Fruit fly (Drosophila melanogaster) whole organism, prepupa: ENCODE measurements around the gene Fdh.
A peak's percentile ranks its signal among the peaks of the same experiment; 100 is the strongest.

Experiments used
- Blimp-1 ChIP-seq: fragments of 200-800 bp; sonication (Bioruptor generic); optimal IDR thresholded peaks from 3 replicates; lab custom pipeline; 2017; ENCODE audit warnings: missing biosample characterization, missing genetic modification characterization, mild to moderate bottlenecking, moderate library complexity, missing genetic modification reagents
- CG10631 ChIP-seq: fragments of 200-800 bp; sonication (Bioruptor generic); optimal IDR thresholded peaks from 2 replicates; lab custom pipeline; 2016; ENCODE audit warnings: missing biosample characterization, missing genetic modification characterization
- CG10669 ChIP-seq: fragments of 200-800 bp; sonication (Bioruptor generic); optimal IDR thresholded peaks from 3 replicates; lab custom pipeline; 2018; ENCODE audit warnings: missing biosample characterization, mild to moderate bottlenecking, missing genetic modification characterization, moderate library complexity
- CG11294 ChIP-seq: fragments of 200-800 bp; sonication (Bioruptor generic); IDR thresholded peaks from 2 replicates; pipeline ENCODE4 v1.3.6; 2022; ENCODE audit warnings: missing biosample characterization, missing genetic modification characterization
- CG11902 ChIP-seq: fragments of 200-800 bp; sonication (Bioruptor generic); optimal IDR thresholded peaks from 3 replicates; lab custom pipeline; 2016; ENCODE audit warnings: missing biosample characterization, missing genetic modification characterization
- CG1621 ChIP-seq: fragments of 200-800 bp; sonication (Bioruptor generic); optimal IDR thresholded peaks from 3 replicates; lab custom pipeline; 2018; ENCODE audit warnings: missing biosample characterization, mild to moderate bottlenecking, missing genetic modification characterization
- CG16779 ChIP-seq: fragments of 200-800 bp; sonication (Bioruptor generic); optimal IDR thresholded peaks from 3 replicates; lab custom pipeline; 2017; ENCODE audit warnings: missing biosample characterization, mild to moderate bottlenecking, missing genetic modification characterization
- CG31627 ChIP-seq: fragments of 200-800 bp; sonication (Bioruptor generic); optimal IDR thresholded peaks from 3 replicates; lab custom pipeline; 2016; ENCODE audit warnings: missing biosample characterization, missing genetic modification characterization
- CG34406 ChIP-seq: fragments of 200-800 bp; sonication (Bioruptor generic); optimal IDR thresholded peaks from 3 replicates; lab custom pipeline; 2016; ENCODE audit warnings: missing biosample characterization, missing genetic modification characterization
- CG4318 ChIP-seq: fragments of 200-800 bp; sonication (Bioruptor generic); optimal IDR thresholded peaks from 3 replicates; lab custom pipeline; 2017; ENCODE audit warnings: missing biosample characterization, mild to moderate bottlenecking, missing genetic modification characterization
- CG6163 ChIP-seq: fragments of 200-800 bp; sonication (Bioruptor generic); IDR thresholded peaks from 3 replicates; pipeline ENCODE4 v1.3.6; 2022; ENCODE audit warnings: missing biosample characterization, missing genetic modification characterization
- CG6276 ChIP-seq: fragments of 200-800 bp; sonication (Bioruptor generic); optimal IDR thresholded peaks from 2 replicates; lab custom pipeline; 2017; ENCODE audit warnings: missing biosample characterization, mild to moderate bottlenecking, missing genetic modification characterization
- CG6808 ChIP-seq: fragments of 200-800 bp; sonication (Bioruptor generic); optimal IDR thresholded peaks from 3 replicates; lab custom pipeline; 2017; ENCODE audit warnings: missing biosample characterization, missing genetic modification characterization, mild to moderate bottlenecking, moderate library complexity, missing genetic modification reagents
- CG6854 ChIP-seq: fragments of 200-800 bp; sonication (Bioruptor generic); optimal IDR thresholded peaks from 2 replicates; lab custom pipeline; 2017; ENCODE audit warnings: missing biosample characterization, mild to moderate bottlenecking, missing genetic modification characterization
- CG7368 ChIP-seq: fragments of 200-800 bp; sonication (Bioruptor generic); optimal IDR thresholded peaks from 3 replicates; lab custom pipeline; 2016; ENCODE audit warnings: missing biosample characterization, missing genetic modification characterization
- CG8119 ChIP-seq: fragments of 200-800 bp; sonication (Bioruptor generic); IDR thresholded peaks from 3 replicates; pipeline ENCODE4 v1.3.6; 2022; ENCODE audit warnings: missing biosample characterization, missing genetic modification characterization
- CG9139 ChIP-seq: fragments of 200-800 bp; sonication (Bioruptor generic); optimal IDR thresholded peaks from 3 replicates; lab custom pipeline; 2017; ENCODE audit warnings: missing biosample characterization, mild to moderate bottlenecking, missing genetic modification characterization
- Eip75B ChIP-seq: fragments of 200-800 bp; sonication (Bioruptor generic); optimal IDR thresholded peaks from 3 replicates; lab custom pipeline; 2016; ENCODE audit warnings: missing biosample characterization, missing genetic modification characterization
- Eip78C ChIP-seq: fragments of 200-800 bp; sonication (Bioruptor generic); peaks from one replicate; lab custom pipeline; 2016; ENCODE audit warnings: missing biosample characterization, missing genetic modification characterization
- Eip93F ChIP-seq: fragments of 200-800 bp; sonication (Bioruptor generic); optimal IDR thresholded peaks from 2 replicates; lab custom pipeline; 2016; ENCODE audit warnings: missing biosample characterization, mild to moderate bottlenecking, missing genetic modification characterization
- Ets21C ChIP-seq: fragments of 200-800 bp; sonication (Bioruptor generic); optimal IDR thresholded peaks from 3 replicates; lab custom pipeline; 2016; ENCODE audit warnings: missing biosample characterization, missing genetic modification characterization
- Gug ChIP-seq: fragments of 200-800 bp; sonication (Bioruptor generic); IDR thresholded peaks from 2 replicates; pipeline ENCODE4 v1.3.6; 2022; ENCODE audit warnings: missing biosample characterization, missing genetic modification characterization
- Hr38 ChIP-seq: sonication (Bioruptor generic); optimal IDR thresholded peaks from 2 replicates; lab custom pipeline; 2016; ENCODE audit warnings: missing biosample characterization, missing genetic modification characterization
- Hr39 ChIP-seq: fragments of 200-800 bp; sonication (Bioruptor generic); optimal IDR thresholded peaks from 2 replicates; lab custom pipeline; 2016; ENCODE audit warnings: missing biosample characterization, missing genetic modification characterization
- Met ChIP-seq: fragments of 200-800 bp; sonication (Bioruptor generic); optimal IDR thresholded peaks from 3 replicates; lab custom pipeline; 2016; ENCODE audit warnings: missing biosample characterization, missing genetic modification characterization
- OdsH ChIP-seq: fragments of 200-800 bp; sonication (Bioruptor generic); optimal IDR thresholded peaks from 3 replicates; lab custom pipeline; 2016; ENCODE audit warnings: missing biosample characterization, missing genetic modification characterization
- Smox ChIP-seq: fragments of 200-800 bp; sonication (Bioruptor generic); optimal IDR thresholded peaks from 3 replicates; lab custom pipeline; 2016; ENCODE audit warnings: missing biosample characterization, missing genetic modification characterization
- Sox102F ChIP-seq: fragments of 200-800 bp; sonication (Bioruptor generic); optimal IDR thresholded peaks from 2 replicates; lab custom pipeline; 2016; ENCODE audit warnings: missing biosample characterization, mild to moderate bottlenecking, missing genetic modification characterization
- Sox15 ChIP-seq: fragments of 200-800 bp; sonication (Bioruptor generic); optimal IDR thresholded peaks from 3 replicates; lab custom pipeline; 2016; ENCODE audit warnings: missing biosample characterization, missing genetic modification characterization
- dac ChIP-seq: fragments of 200-800 bp; sonication (Bioruptor generic); optimal IDR thresholded peaks from 2 replicates; lab custom pipeline; 2017; ENCODE audit warnings: missing biosample characterization, mild to moderate bottlenecking, missing genetic modification characterization
- dsx ChIP-seq: fragments of 200-800 bp; optimal IDR thresholded peaks from 3 replicates; lab custom pipeline; 2019; ENCODE audit warnings: missing biosample characterization, mild to moderate bottlenecking, missing genetic modification characterization, moderate library complexity; ENCODE audit not compliant: poor library complexity, severe bottlenecking
- eg ChIP-seq: fragments of 200-800 bp; sonication (Bioruptor generic); IDR thresholded peaks from 3 replicates; pipeline ENCODE4 v1.3.6; 2022; ENCODE audit warnings: missing biosample characterization, missing genetic modification characterization
- fd59A ChIP-seq: fragments of 200-800 bp; sonication (Bioruptor generic); optimal IDR thresholded peaks from 2 replicates; lab custom pipeline; 2017; ENCODE audit warnings: missing biosample characterization, mild to moderate bottlenecking, missing genetic modification characterization, missing genetic modification reagents
- fkh ChIP-seq: fragments of 200-800 bp; sonication (Bioruptor generic); optimal IDR thresholded peaks from 3 replicates; lab custom pipeline; 2017; ENCODE audit warnings: missing biosample characterization, mild to moderate bottlenecking, missing genetic modification characterization, moderate library complexity
- ss ChIP-seq, 2 experiments: fragments of 200-800 bp; sonication (Bioruptor generic); optimal IDR thresholded peaks; 2 replicates in 1 of 2; 3 replicates in 1 of 2; lab custom pipeline; 2017 to 2018; ENCODE audit warnings: mild to moderate bottlenecking in 2 of 2, missing biosample characterization in 2 of 2, missing genetic modification characterization in 2 of 2, moderate library complexity in 1 of 2
- svp ChIP-seq: fragments of 200-800 bp; sonication (Bioruptor generic); peaks from one replicate; lab custom pipeline; 2016; ENCODE audit warnings: missing biosample characterization, missing genetic modification characterization
- vri ChIP-seq: fragments of 200-800 bp; sonication (Bioruptor generic); optimal IDR thresholded peaks from 3 replicates; lab custom pipeline; 2016; ENCODE audit warnings: missing biosample characterization, mild to moderate bottlenecking, missing genetic modification characterization

Fdh gene

DNA sequence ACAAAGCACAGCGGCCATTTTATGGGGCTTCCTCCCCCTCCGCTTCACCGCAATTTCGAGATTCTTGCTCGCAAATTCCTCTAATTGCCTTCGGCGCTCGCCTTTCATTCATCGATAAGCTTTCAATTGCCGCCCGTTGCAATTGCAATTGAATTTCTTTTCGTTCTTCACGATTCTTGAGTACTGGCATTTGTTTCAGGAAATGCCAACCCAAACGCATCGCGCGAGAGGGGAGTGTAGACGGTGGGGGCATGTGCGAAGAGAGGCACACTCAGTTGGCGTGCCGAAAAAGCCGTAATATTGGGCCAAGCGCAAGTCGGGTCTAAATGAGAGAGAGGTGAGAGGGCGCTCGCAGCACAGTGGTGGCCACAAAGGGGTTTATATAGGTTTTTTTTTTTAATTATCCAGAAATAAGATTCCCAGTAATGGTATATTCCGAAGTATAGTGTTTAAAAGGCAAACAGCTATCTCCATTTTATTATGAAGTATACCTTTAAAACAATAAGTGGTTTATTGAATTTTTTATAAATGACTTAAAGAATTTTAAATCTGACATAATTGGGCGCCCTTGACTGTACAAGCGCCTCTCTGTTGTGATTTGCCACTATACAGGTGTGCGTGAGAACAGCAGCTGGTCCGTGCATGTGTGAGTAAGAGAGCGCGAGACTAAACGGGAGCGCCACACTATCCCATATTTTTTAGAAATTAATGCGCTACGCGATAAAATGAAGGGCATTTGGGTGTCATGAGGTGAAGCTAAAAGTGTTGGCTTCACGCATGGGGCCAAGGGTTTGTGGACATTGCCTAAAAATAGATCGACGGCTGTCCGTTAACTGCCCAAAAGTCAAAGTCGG, 14.5 kb upstream of the Fdh start (continued):
- TF ChIP-seq dac (peak; percentile 82), Sox102F (peak; percentile 93), fkh (peak; percentile 71), dsx (GFP tag; lab: Kevin White, UChicago) (peak; percentile 62), Eip75B (GFP tag; lab: Kevin White, UChicago) (peak; percentile 94), CG1621 (tag; lab: Kevin White, UChicago) (peak; percentile 70), Sox15 (GFP tag; lab: Kevin White, UChicago) (peak; percentile 84), eg (GFP tag; lab: Robert Waterston, UW) (peak; percentile 86), CG16779 (tag; lab: Kevin White, UChicago) (peak; percentile 91), vri (peak; percentile 89), CG11294 (GFP tag; lab: Robert Waterston, UW) (peak; percentile 83), Gug (GFP tag; lab: Robert Waterston, UW) (peak; percentile 86), Met (GFP tag; lab: Kevin White, UChicago) (peak; percentile 95), Blimp-1 (GFP tag; lab: Kevin White, UChicago) (peak; percentile 57), CG10631 (GFP tag; lab: Kevin White, UChicago) (peak; percentile 87), CG11902 (GFP tag; lab: Kevin White, UChicago) (peak; percentile 80), svp (GFP tag; lab: Kevin White, UChicago) (peak; percentile 98), CG6808 (GFP tag; lab: Kevin White, UChicago) (peak; percentile 79), CG31627 (GFP tag; lab: Kevin White, UChicago) (peak; percentile 94), Eip78C (GFP tag; lab: Kevin White, UChicago) (peak; percentile 98), fd59A (peak; percentile 81), Ets21C (GFP tag; lab: Kevin White, UChicago) (peak; percentile 87), CG8119 (GFP tag; lab: Robert Waterston, UW) (peak; percentile 96), CG7368 (peak; percentile 80), OdsH (GFP tag; lab: Kevin White, UChicago) (peak; percentile 93), Smox (GFP tag; lab: Kevin White, UChicago) (peak; percentile 92), CG34406 (GFP tag; lab: Kevin White, UChicago) (peak; percentile 92), Hr38 (no peak), CG6276 (GFP tag; lab: Kevin White, UChicago) (peak; percentile 90), CG10669 (GFP tag; lab: Kevin White, UChicago) (peak; percentile 72), Hr39 (GFP tag; lab: Kevin White, UChicago) (peak; percentile 91), Eip93F (GFP tag; lab: Kevin White, UChicago) (peak; percentile 67), CG4318 (GFP tag; lab: Kevin White, UChicago) (peak; percentile 81), CG9139 (peak; percentile 80)

DNA sequence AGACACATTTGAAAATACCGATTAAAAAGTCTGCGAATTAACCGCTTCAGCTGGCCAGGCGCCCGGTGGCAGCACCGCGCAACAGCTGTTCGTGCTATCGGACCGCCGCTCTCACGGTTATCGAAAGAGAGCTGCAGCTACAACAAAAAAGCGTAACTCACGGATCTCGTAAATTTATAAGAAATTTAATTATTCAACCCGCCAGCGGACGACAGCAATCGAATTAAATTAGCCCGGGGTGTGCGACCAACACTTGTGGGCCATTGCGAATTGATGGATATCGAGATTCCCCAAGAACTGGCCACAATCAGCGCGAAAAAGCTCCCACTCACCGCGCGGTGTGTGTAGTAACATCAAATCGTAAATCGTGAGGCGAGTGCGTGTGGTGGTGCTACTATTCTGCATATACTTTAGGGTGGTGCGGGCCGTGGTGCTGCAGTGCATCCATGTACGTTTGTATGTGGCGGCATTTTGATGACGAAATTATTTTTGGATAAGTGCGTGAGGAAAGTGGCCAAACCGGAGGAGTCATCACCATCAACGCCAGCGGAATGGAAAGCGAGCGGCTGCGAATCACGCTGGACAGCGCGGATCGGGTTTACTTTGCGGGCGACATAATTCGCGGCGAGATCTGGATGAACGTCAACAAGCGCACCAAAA, 13.4 kb upstream of the Fdh start, which contains the start of gene Leash:
TSS of gene Leash (plus strand) at position 119 of the 660 bp plus-strand sequence.
- TF ChIP-seq CG1621 (tag; lab: Kevin White, UChicago) (peak; percentile 3), CG6163 (GFP tag; lab: Robert Waterston, UW) (0 out of 3 replicates have a peak, but pooled peaks have one; percentile 14), Met (GFP tag; lab: Kevin White, UChicago) (no peak), CG34406 (GFP tag; lab: Kevin White, UChicago) (no peak), Eip78C (GFP tag; lab: Kevin White, UChicago) (peak; percentile 64), CG6854 (peak; percentile 52), svp (GFP tag; lab: Kevin White, UChicago) (peak; percentile 62), vri (peak; percentile 60), ss (GFP tag; optimal IDR thresholded peaks at IDR 0.05; lab: Kevin White, UChicago) (peak; percentile 13 to 36), CG6276 (GFP tag; lab: Kevin White, UChicago) (peak; percentile 29)
